Fruit fly (Drosophila melanogaster): ENCODE measurements around the gene CG5217.
A peak's percentile ranks its signal among the peaks of the same experiment; 100 is the strongest.

Gene CG5217

dm6 chr3R:19226137-19226873 lies 21.6 kb downstream of the CG5217 start, which contains the start of gene vib (continued):
- TF ChIP-seq CG13624 (GFP tag; optimal IDR thresholded peaks at IDR 0.05), result peak; percentile 14
- TF ChIP-seq CG9932 (GFP tag; IDR thresholded peaks at IDR 0.05), result peak; percentile 77
- peak; percentile 32; the same call in 1 of the 3 replicates for TF ChIP-seq dysf (GFP tag; IDR thresholded peaks at IDR 0.05)
- TF ChIP-seq Atf6 (GFP tag; IDR thresholded peaks at IDR 0.05), result no peak
- no peak for TF ChIP-seq CG1792 (GFP tag; optimal IDR thresholded peaks at IDR 0.05)
- peak; percentile 54 for TF ChIP-seq gsb-n (tag; optimal IDR thresholded peaks at IDR 0.05)
- peak; percentile 89 for TF ChIP-seq sna (GFP tag; IDR thresholded peaks at IDR 0.05; ENCODE audit: partially characterized antibody)
- no peak for TF ChIP-seq org-1 (GFP tag; optimal IDR thresholded peaks at IDR 0.05)
- no peak for TF ChIP-seq gcm2 (GFP tag; optimal IDR thresholded peaks at IDR 0.05)
- peak; percentile 18 for TF ChIP-seq CG16863 (GFP tag; optimal IDR thresholded peaks at IDR 0.05)
- no peak for TF ChIP-seq CG32772 (GFP tag; IDR thresholded peaks at IDR 0.05)
- no peak for TF ChIP-seq CG4404 (GFP tag; IDR thresholded peaks at IDR 0.05)
- TF ChIP-seq Gug (GFP tag; IDR thresholded peaks at IDR 0.05), result peak; percentile 48; the same call in 1 of the 4 replicates
- peak; percentile 33; the same call in 1 of the 3 replicates for TF ChIP-seq CG14050 (GFP tag; IDR thresholded peaks at IDR 0.05)
- TF ChIP-seq CG12391 (tag; optimal IDR thresholded peaks at IDR 0.05), result peak; percentile 75
- peak; percentile 6 for TF ChIP-seq CG9817 (tag; optimal IDR thresholded peaks at IDR 0.05)
- peak; percentile 78 for TF ChIP-seq ewg (GFP tag; optimal IDR thresholded peaks at IDR 0.05)
- peak; percentile 20; the same call in 1 of the 2 replicates for TF ChIP-seq seq (GFP tag; IDR thresholded peaks at IDR 0.05)
- TF ChIP-seq Xbp1 (GFP tag; optimal IDR thresholded peaks at IDR 0.05), result peak; percentile 63
- no peak for TF ChIP-seq aop (GFP tag; IDR thresholded peaks at IDR 0.05)
- TF ChIP-seq PHDP (tag; optimal IDR thresholded peaks at IDR 0.05), result peak; percentile 57
- peak; percentile 9 for TF ChIP-seq CG2202 (tag; optimal IDR thresholded peaks at IDR 0.05)
- TF ChIP-seq CG1602 (GFP tag; optimal IDR thresholded peaks at IDR 0.05), result peak; percentile 37
- TF ChIP-seq slou (GFP tag; optimal IDR thresholded peaks at IDR 0.05), result no peak
- peak; percentile 100 for TF ChIP-seq Dref (GFP tag; IDR thresholded peaks at IDR 0.05)
- TF ChIP-seq Doc3 (GFP tag; IDR thresholded peaks at IDR 0.05; ENCODE audit: partially characterized antibody), result peak; percentile 75
- TF ChIP-seq Xrp1 (GFP tag; IDR thresholded peaks at IDR 0.05), result peak; percentile 73
- no peak for TF ChIP-seq fd102C (GFP tag; optimal IDR thresholded peaks at IDR 0.05)
- TF ChIP-seq ems (GFP tag; optimal IDR thresholded peaks at IDR 0.05), result peak; percentile 16
- no peak for TF ChIP-seq CG5953 (GFP tag; IDR thresholded peaks at IDR 0.05)
- TF ChIP-seq CG34376 (GFP tag; optimal IDR thresholded peaks at IDR 0.05), result peak; percentile 52
- TF ChIP-seq Chrac-16 (GFP tag; optimal IDR thresholded peaks at IDR 0.05), result peak; percentile 12
- peak; percentile 45 for TF ChIP-seq CG3995 (GFP tag; optimal IDR thresholded peaks at IDR 0.05)
- no peak for TF ChIP-seq yki (optimal IDR thresholded peaks at IDR 0.05)
- no peak for TF ChIP-seq CG9876 (GFP tag; optimal IDR thresholded peaks at IDR 0.05)
- TF ChIP-seq cato (GFP tag; optimal IDR thresholded peaks at IDR 0.05; ENCODE audit: borderline replicate concordance), result no peak
- no peak for TF ChIP-seq klu (GFP tag; IDR thresholded peaks at IDR 0.05)
- peak; percentile 68 for TF ChIP-seq CG6689 (GFP tag; IDR thresholded peaks at IDR 0.05)
- TF ChIP-seq CG12219 (GFP tag; optimal IDR thresholded peaks at IDR 0.05), result no peak
- peak; percentile 45 for TF ChIP-seq her (GFP tag; optimal IDR thresholded peaks at IDR 0.05)
- no peak for TF ChIP-seq dati (GFP tag; IDR thresholded peaks at IDR 0.05)
- peak; percentile 1 for TF ChIP-seq trh (GFP tag; optimal IDR thresholded peaks at IDR 0.05)
- peak; percentile 96 for TF ChIP-seq CG7963 (GFP tag; IDR thresholded peaks at IDR 0.05; ENCODE audit: partially characterized antibody)
- peak; percentile 85 for TF ChIP-seq hbn (GFP tag; IDR thresholded peaks at IDR 0.05; ENCODE audit: partially characterized antibody)
- TF ChIP-seq D19B (GFP tag; optimal IDR thresholded peaks at IDR 0.05), result no peak
- TF ChIP-seq Ada2b (GFP tag; IDR thresholded peaks at IDR 0.05), result no peak; the same call in 1 of the 2 replicates
- TF ChIP-seq CG15514 (GFP tag; optimal IDR thresholded peaks at IDR 0.05), result peak; percentile 96
- no peak for TF ChIP-seq CG8359 (GFP tag; optimal IDR thresholded peaks at IDR 0.05; ENCODE audit: borderline replicate concordance)
- TF ChIP-seq CG12104 (GFP tag; optimal IDR thresholded peaks at IDR 0.05), result no peak
- no peak for TF ChIP-seq CG12071 (GFP tag; optimal IDR thresholded peaks at IDR 0.05)

Data from whole organism, embryonic.